Worm (Caenorhabditis elegans): ENCODE results near the gene ugt-13.

DNA sequence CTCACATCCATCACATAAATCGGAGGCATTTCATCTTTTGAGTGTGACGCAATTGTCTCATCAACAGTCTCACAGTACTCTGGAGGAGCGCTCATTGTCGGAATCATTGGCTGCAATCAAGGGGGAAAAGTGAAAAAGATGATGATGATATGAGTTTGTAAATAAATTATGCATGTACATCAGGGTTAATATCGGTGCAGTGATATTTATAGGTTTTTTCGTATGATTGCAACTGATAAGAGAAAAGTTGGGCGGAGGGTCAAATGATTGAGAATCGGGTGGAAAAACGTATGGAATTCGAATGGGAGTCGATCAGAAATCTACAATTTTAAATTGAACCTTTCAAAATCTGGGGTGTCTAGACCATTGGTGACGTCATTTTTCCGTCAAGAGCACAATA is 6.2 kb downstream of the ugt-13 start, which contains the start of gene H23N18.6:
- TF ChIP-seq ama-1 (optimal IDR thresholded peaks at IDR 0.05) (no peak), ama-1 (GFP tag; optimal IDR thresholded peaks at IDR 0.05) (no peak), pha-4 (tag; optimal IDR thresholded peaks at IDR 0.05) (no peak), pbrm-1 (GFP tag; IDR thresholded peaks at IDR 0.05) (no peak), unc-62 (GFP tag; optimal IDR thresholded peaks at IDR 0.05) (no peak), snpc-4 (GFP tag; optimal IDR thresholded peaks at IDR 0.05) (no peak), snpc-4 (tag; optimal IDR thresholded peaks at IDR 0.05) (no peak), sea-2 (GFP tag; IDR thresholded peaks at IDR 0.05) (no peak), lag-1 (GFP tag; IDR thresholded peaks at IDR 0.05) (no peak), rpc-1 (optimal IDR thresholded peaks at IDR 0.05) (no peak), rpc-1 (tag; optimal IDR thresholded peaks at IDR 0.05) (no peak), unc-130 (GFP tag; optimal IDR thresholded peaks at IDR 0.05) (no peak), F22D6.2 (tag; optimal IDR thresholded peaks at IDR 0.05) (no peak), zim-3 (tag; optimal IDR thresholded peaks at IDR 0.05) (no peak), ceh-100 (GFP tag; IDR thresholded peaks at IDR 0.05) (no peak), dpl-1 (GFP tag; optimal IDR thresholded peaks at IDR 0.05) (no peak), tbx-9 (tag; optimal IDR thresholded peaks at IDR 0.05; ENCODE audit: borderline replicate concordance) (no peak)
